Worm (Caenorhabditis elegans) whole organism, late embryonic: ENCODE measurements around the gene C15C8.5.

Source experiments
- C38D4.7 ChIP-seq: fragments of 200-800 bp; sonication (Bioruptor generic); optimal IDR thresholded peaks from 2 replicates; lab custom pipeline; 2018; ENCODE audit warnings: mild to moderate bottlenecking, missing genetic modification characterization, moderate library complexity, missing compliant biosample characterization
- F13H6.1 ChIP-seq: sonication (generic microtip); optimal IDR thresholded peaks from 2 replicates; lab custom pipeline; 2016; ENCODE audit warnings: missing genetic modification characterization, missing compliant biosample characterization
- T23F11.4 ChIP-seq: fragments of 200-800 bp; sonication (Bioruptor generic); optimal IDR thresholded peaks from 2 replicates; lab custom pipeline; 2018; ENCODE audit warnings: mild to moderate bottlenecking, missing genetic modification characterization, missing compliant biosample characterization
- Y22D7AL.16 ChIP-seq: sonication (generic microtip); optimal IDR thresholded peaks from 2 replicates; lab custom pipeline; 2016; ENCODE audit warnings: missing genetic modification characterization, missing compliant biosample characterization
- ahr-1 ChIP-seq: sonication (generic microtip); optimal IDR thresholded peaks from 2 replicates; lab custom pipeline; 2016; ENCODE audit warnings: missing genetic modification characterization, missing compliant biosample characterization
- ama-1 ChIP-seq: fragments of 150-350 bp; optimal IDR thresholded peaks from 2 replicates; lab custom pipeline; 2014
- ceh-14 ChIP-seq: sonication (generic microtip); optimal IDR thresholded peaks from 2 replicates; lab custom pipeline; 2016; ENCODE audit warnings: missing genotype, missing genetic modification characterization, missing compliant biosample characterization
- ceh-2 ChIP-seq: sonication (generic microtip); optimal IDR thresholded peaks from 2 replicates; lab custom pipeline; 2016; ENCODE audit warnings: missing genotype, missing genetic modification characterization, missing compliant biosample characterization
- ceh-22 ChIP-seq: sonication (generic microtip); optimal IDR thresholded peaks from 2 replicates; lab custom pipeline; 2017; ENCODE audit warnings: missing biosample characterization, missing genetic modification characterization
- ceh-24 ChIP-seq: sonication (generic microtip); optimal IDR thresholded peaks from 2 replicates; lab custom pipeline; 2016; ENCODE audit warnings: mild to moderate bottlenecking, missing genetic modification characterization, missing compliant biosample characterization
- ceh-31 ChIP-seq: sonication (generic microtip); optimal IDR thresholded peaks from 2 replicates; lab custom pipeline; 2016; ENCODE audit warnings: missing genetic modification characterization, missing compliant biosample characterization
- ceh-34 ChIP-seq: sonication (generic microtip); optimal IDR thresholded peaks from 2 replicates; lab custom pipeline; 2016; ENCODE audit warnings: mild to moderate bottlenecking, missing genetic modification characterization, missing compliant biosample characterization
- ceh-45 ChIP-seq: fragments of 200-800 bp; sonication (Bioruptor generic); IDR thresholded peaks from 2 replicates; pipeline ENCODE4 v1.3.6; 2022; ENCODE audit warnings: missing genetic modification reagents, missing genetic modification characterization, missing compliant biosample characterization
- ceh-48 ChIP-seq: sonication (generic microtip); optimal IDR thresholded peaks from 2 replicates; lab custom pipeline; 2016; ENCODE audit warnings: missing genetic modification characterization, inconsistent platforms, missing compliant biosample characterization
- ceh-6 ChIP-seq: fragments of 200-800 bp; sonication (Bioruptor generic); optimal IDR thresholded peaks from 2 replicates; lab custom pipeline; 2018; ENCODE audit warnings: mild to moderate bottlenecking, missing genetic modification characterization, missing compliant biosample characterization
- dmd-4 ChIP-seq: sonication (generic microtip); optimal IDR thresholded peaks from 2 replicates; lab custom pipeline; 2016; ENCODE audit warnings: borderline replicate concordance, missing genetic modification characterization, missing compliant biosample characterization
- dve-1 ChIP-seq: sonication (generic microtip); optimal IDR thresholded peaks from 2 replicates; lab custom pipeline; 2017; ENCODE audit warnings: antibody characterized with exemption, mild to moderate bottlenecking, missing genetic modification characterization, missing compliant biosample characterization
- elt-2 ChIP-seq: sonication (generic microtip); optimal IDR thresholded peaks from 2 replicates; lab custom pipeline; 2016; ENCODE audit warnings: missing genetic modification reagents, missing genetic modification characterization, missing compliant biosample characterization
- elt-4 ChIP-seq: sonication (generic microtip); optimal IDR thresholded peaks from 2 replicates; lab custom pipeline; 2016; ENCODE audit warnings: missing genetic modification characterization, missing compliant biosample characterization
- ets-4 ChIP-seq: sonication (generic microtip); optimal IDR thresholded peaks from 2 replicates; lab custom pipeline; 2016; ENCODE audit warnings: missing genetic modification characterization, missing compliant biosample characterization
- fkh-10 ChIP-seq: fragments of 150-350 bp; optimal IDR thresholded peaks from 2 replicates; lab custom pipeline; 2014; ENCODE audit warnings: missing biosample characterization, missing genetic modification reagents, missing genetic modification characterization
- fkh-6 ChIP-seq: sonication (generic microtip); optimal IDR thresholded peaks from 2 replicates; lab custom pipeline; 2016; ENCODE audit warnings: missing genetic modification characterization, missing compliant biosample characterization
- gmeb-2 ChIP-seq: sonication (generic microtip); optimal IDR thresholded peaks from 2 replicates; lab custom pipeline; 2016; ENCODE audit warnings: missing genetic modification characterization, inconsistent platforms, missing compliant biosample characterization
- hlh-13 ChIP-seq: fragments of 200-800 bp; sonication (Bioruptor generic); optimal IDR thresholded peaks from 2 replicates; lab custom pipeline; 2018; ENCODE audit warnings: mild to moderate bottlenecking, missing genetic modification characterization, missing compliant biosample characterization
- hlh-15 ChIP-seq: sonication (generic microtip); optimal IDR thresholded peaks from 2 replicates; lab custom pipeline; 2016; ENCODE audit warnings: missing genetic modification characterization, missing compliant biosample characterization
- hlh-30 ChIP-seq: sonication (generic microtip); optimal IDR thresholded peaks from 2 replicates; lab custom pipeline; 2017; ENCODE audit warnings: antibody characterized with exemption, missing genetic modification characterization, missing compliant biosample characterization; ENCODE audit not compliant: insufficient read depth
- lim-6 ChIP-seq: sonication (generic microtip); optimal IDR thresholded peaks from 2 replicates; lab custom pipeline; 2016; ENCODE audit warnings: missing genetic modification characterization, missing compliant biosample characterization
- madf-2 ChIP-seq: sonication (generic microtip); optimal IDR thresholded peaks from 2 replicates; lab custom pipeline; 2017; ENCODE audit warnings: missing genetic modification characterization, missing compliant biosample characterization
- mec-3 ChIP-seq: sonication (generic microtip); optimal IDR thresholded peaks from 2 replicates; lab custom pipeline; 2016; ENCODE audit warnings: borderline replicate concordance, missing genetic modification characterization, missing compliant biosample characterization
- nfya-1 ChIP-seq: sonication (generic microtip); optimal IDR thresholded peaks from 2 replicates; lab custom pipeline; 2017; ENCODE audit warnings: missing genetic modification characterization, mild to moderate bottlenecking, missing compliant biosample characterization, antibody characterized with exemption, moderate library complexity
- nhr-232 ChIP-seq: sonication (generic microtip); optimal IDR thresholded peaks from 2 replicates; lab custom pipeline; 2016; ENCODE audit warnings: missing genetic modification characterization, missing compliant biosample characterization
- pax-1 ChIP-seq: fragments of 150-350 bp; optimal IDR thresholded peaks from 2 replicates; lab custom pipeline; 2014; ENCODE audit warnings: missing biosample characterization, missing genetic modification characterization
- sox-2 ChIP-seq: fragments of 200-800 bp; sonication (Bioruptor generic); IDR thresholded peaks from 2 replicates; pipeline ENCODE4 v1.3.6; 2022; ENCODE audit warnings: missing genetic modification reagents, missing genetic modification characterization, missing compliant biosample characterization
- tbx-2 ChIP-seq: sonication (generic microtip); optimal IDR thresholded peaks from 2 replicates; lab custom pipeline; 2016; ENCODE audit warnings: missing genetic modification characterization, missing compliant biosample characterization
- tbx-7 ChIP-seq: sonication (generic microtip); optimal IDR thresholded peaks from 2 replicates; lab custom pipeline; 2016; ENCODE audit warnings: missing genotype, missing genetic modification characterization, missing compliant biosample characterization
- unc-3 ChIP-seq, 2 experiments: fragments of 200-800 bp in 1 of 2; sonication (Bioruptor generic) in 1 of 2; sonication (generic microtip) in 1 of 2; conservative IDR thresholded peaks in 1 of 2; optimal IDR thresholded peaks in 1 of 2; 2 replicates each; pipeline versions ENCODE4 v1.3.6 to Lab custom; 2016 to 2022; ENCODE audit warnings: missing compliant biosample characterization in 2 of 2, missing genetic modification characterization in 2 of 2, missing genetic modification reagents in 1 of 2
- unc-42 ChIP-seq: sonication (generic microtip); optimal IDR thresholded peaks from 2 replicates; lab custom pipeline; 2016; ENCODE audit warnings: missing genotype, missing genetic modification characterization, missing compliant biosample characterization
- zip-5 ChIP-seq: sonication (generic microtip); optimal IDR thresholded peaks from 2 replicates; lab custom pipeline; 2016; ENCODE audit warnings: missing genetic modification characterization, missing compliant biosample characterization

The C15C8.5 gene

ce11 chrV:12788451-12788850, 40.6 kb downstream of the C15C8.5 start, which contains the start of gene srbc-44:
Gene srbc-44, minus strand, starts transcription at chrV:12788551.
- no peak for TF ChIP-seq fkh-6 (tag; lab: Kevin White, UChicago)
- TF ChIP-seq unc-42 (tag; lab: Kevin White, UChicago), result no peak
- TF ChIP-seq Y22D7AL.16 (tag; lab: Kevin White, UChicago), result no peak
- no peak for TF ChIP-seq nhr-232
- TF ChIP-seq pax-1 (tag; lab: Kevin White, UChicago), result no peak
- no peak for TF ChIP-seq ama-1
- no peak for TF ChIP-seq madf-2 (tag; lab: Kevin White, UChicago)

ce11 chrV:12790188-12790587, 42.4 kb downstream of the C15C8.5 start, which contains the start of gene srbc-43:
Gene srbc-43, minus strand, starts transcription at chrV:12790518.
- TF ChIP-seq ets-4 (no peak), ceh-14 (tag; lab: Kevin White, UChicago) (no peak), dmd-4 (tag; lab: Kevin White, UChicago) (no peak), unc-3 (GFP tag; conservative IDR thresholded peaks at IDR 0.05; lab: Robert Waterston, UW) (no peak), unc-3 (tag; optimal IDR thresholded peaks at IDR 0.05; lab: Kevin White, UChicago) (no peak), lim-6 (no peak), T23F11.4 (GFP tag; lab: Kevin White, UChicago) (no peak), gmeb-2 (tag; lab: Kevin White, UChicago) (no peak), ceh-24 (tag; lab: Kevin White, UChicago) (no peak), dve-1 (tag; lab: Kevin White, UChicago) (no peak), nhr-232 (no peak), ceh-22 (tag; lab: Kevin White, UChicago) (no peak), ceh-2 (tag; lab: Kevin White, UChicago) (no peak), ahr-1 (tag; lab: Kevin White, UChicago) (no peak), mec-3 (tag; lab: Kevin White, UChicago) (no peak), zip-5 (no peak)

ce11 chrV:12792752-12793151, 44.9 kb downstream of the C15C8.5 start, which contains the start of gene ugt-5:
Gene ugt-5, minus strand, starts transcription at chrV:12792965.
- TF ChIP-seq ceh-45 (GFP tag; lab: Robert Waterston, UW) (no peak), ahr-1 (tag; lab: Kevin White, UChicago) (no peak), hlh-30 (tag; lab: Kevin White, UChicago) (no peak)
- TF ChIP-seq, all 69 proteins: peak for 0

ce11 chrV:12795196-12795595, 47.4 kb downstream of the C15C8.5 start, which contains the start of gene ugt-4:
Gene ugt-4, minus strand, starts transcription at chrV:12795336.
- TF ChIP-seq ceh-31 (tag; lab: Kevin White, UChicago) (no peak), elt-2 (tag; lab: Kevin White, UChicago) (peak; percentile 21)

- TF ChIP-seq ceh-45 (GFP tag; lab: Robert Waterston, UW) (no peak), elt-2 (tag; lab: Kevin White, UChicago) (peak; percentile 16)
These were observed 48.1 kb downstream of the C15C8.5 start for ce11 chrV:12795927-12796326.

ce11 chrV:12796908-12797490, 49.2 kb downstream of the C15C8.5 start:
- TF ChIP-seq nfya-1 (tag; lab: Kevin White, UChicago), result no peak
- TF ChIP-seq ceh-2 (tag; lab: Kevin White, UChicago), result no peak
- TF ChIP-seq, all 69 proteins: peak for 0

ce11 chrV:12797992-12798391, 50.2 kb downstream of the C15C8.5 start, which contains the start of gene ugt-6:
Gene ugt-6, minus strand, starts transcription at chrV:12798224.
- no peak for TF ChIP-seq sox-2 (GFP tag; lab: Robert Waterston, UW)
- TF ChIP-seq elt-4 (tag; lab: Kevin White, UChicago), result no peak
- TF ChIP-seq tbx-7, result no peak
- no peak for TF ChIP-seq unc-42 (tag; lab: Kevin White, UChicago)
- no peak for TF ChIP-seq ceh-34 (tag; lab: Kevin White, UChicago)
- TF ChIP-seq ceh-14 (tag; lab: Kevin White, UChicago), result no peak
- TF ChIP-seq ets-4, result no peak
- no peak for TF ChIP-seq fkh-10 (GFP tag; lab: Kevin White, UChicago)
- no peak for TF ChIP-seq tbx-2 (tag; lab: Kevin White, UChicago)
- no peak for TF ChIP-seq ceh-45 (GFP tag; lab: Robert Waterston, UW)
- TF ChIP-seq C38D4.7 (GFP tag; lab: Kevin White, UChicago), result no peak
- no peak for TF ChIP-seq ceh-22 (tag; lab: Kevin White, UChicago)
- TF ChIP-seq hlh-30 (tag; lab: Kevin White, UChicago), result no peak
- no peak for TF ChIP-seq ceh-48
- TF ChIP-seq ceh-24 (tag; lab: Kevin White, UChicago), result no peak
- TF ChIP-seq ceh-6, result no peak
- TF ChIP-seq hlh-15 (tag; lab: Kevin White, UChicago), result no peak
- TF ChIP-seq T23F11.4 (GFP tag; lab: Kevin White, UChicago), result no peak
- TF ChIP-seq hlh-13 (GFP tag; lab: Kevin White, UChicago), result no peak
- no peak for TF ChIP-seq F13H6.1
